Fruit fly (Drosophila melanogaster): ENCODE results near the gene CG6178.
A peak's percentile ranks its signal among the peaks of the same experiment; 100 is the strongest.

The CG6178 gene

DNA sequence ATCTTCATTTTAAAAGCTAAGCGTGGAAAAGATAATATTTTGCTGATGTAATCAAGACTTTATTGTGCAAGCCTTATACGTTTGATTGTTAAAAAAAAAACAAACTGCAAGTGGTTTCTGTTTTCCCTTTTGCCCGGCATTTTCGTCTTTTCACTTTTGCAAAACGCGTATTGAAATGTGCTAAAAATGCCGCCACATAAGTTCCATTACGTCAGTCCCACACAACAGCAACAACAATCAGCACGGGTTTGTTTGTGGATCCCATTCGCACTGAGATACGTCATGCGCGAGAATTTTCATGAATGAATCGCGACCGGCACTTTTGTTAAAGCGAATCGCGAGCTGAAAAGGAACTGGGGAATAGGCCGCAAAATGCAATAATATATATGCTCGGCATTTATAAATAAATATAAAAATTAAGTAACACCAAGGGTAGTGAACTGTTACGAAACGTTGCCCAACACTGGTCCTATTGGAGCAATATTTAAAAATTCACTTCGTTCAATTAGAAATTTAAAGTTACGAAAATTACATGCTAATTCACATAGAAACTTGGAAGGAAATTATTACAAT lies 46.0 kb upstream of the CG6178 start:
- peak; percentile 74 for TF ChIP-seq Jra (GFP tag; optimal IDR thresholded peaks at IDR 0.05)
- TF ChIP-seq dmrt93B (GFP tag; optimal IDR thresholded peaks at IDR 0.05), result no peak
- TF ChIP-seq Hnf4 (GFP tag; optimal IDR thresholded peaks at IDR 0.05), result peak; percentile 72
- no peak for TF ChIP-seq CrebA (GFP tag; optimal IDR thresholded peaks at IDR 0.05; ENCODE audit: borderline replicate concordance)
- TF ChIP-seq usp (GFP tag; optimal IDR thresholded peaks at IDR 0.05), result no peak
- no peak for TF ChIP-seq Myc (optimal IDR thresholded peaks at IDR 0.05)
- no peak for TF ChIP-seq pan (optimal IDR thresholded peaks at IDR 0.05)
- peak; percentile 39 for TF ChIP-seq Hr83 (GFP tag; optimal IDR thresholded peaks at IDR 0.05; ENCODE audit: poor library complexity, severe bottlenecking)
- no peak for TF ChIP-seq Vsx2 (GFP tag; optimal IDR thresholded peaks at IDR 0.05; ENCODE audit: partially characterized antibody)
- TF ChIP-seq dl (GFP tag; optimal IDR thresholded peaks at IDR 0.05; ENCODE audit: insufficient read depth in 1 of 2, partially characterized antibody in 2 of 2), result no peak
- peak; percentile 37 for TF ChIP-seq Sp1 (GFP tag; optimal IDR thresholded peaks at IDR 0.05)
- peak; percentile 43 for TF ChIP-seq sv (GFP tag; optimal IDR thresholded peaks at IDR 0.05)
- TF ChIP-seq N (GFP tag; optimal IDR thresholded peaks at IDR 0.05), result no peak
- peak; percentile 71 for TF ChIP-seq OdsH (GFP tag; optimal IDR thresholded peaks at IDR 0.05)
- TF ChIP-seq Dfd (GFP tag; optimal IDR thresholded peaks at IDR 0.05), result no peak
- peak; percentile 47 for TF ChIP-seq woc (GFP tag; optimal IDR thresholded peaks at IDR 0.05)
- peak; percentile 73 for TF ChIP-seq fru (GFP tag; optimal IDR thresholded peaks at IDR 0.05)
- TF ChIP-seq CG32264 (GFP tag; optimal IDR thresholded peaks at IDR 0.05), result peak; percentile 24
- no peak for TF ChIP-seq Hr78 (GFP tag; optimal IDR thresholded peaks at IDR 0.05)
- no peak for TF ChIP-seq lola (GFP tag; optimal IDR thresholded peaks at IDR 0.05)
- TF ChIP-seq psq (GFP tag; optimal IDR thresholded peaks at IDR 0.05), result no peak
- no peak for TF ChIP-seq Rel (GFP tag; optimal IDR thresholded peaks at IDR 0.05)
- TF ChIP-seq Rel (tag; optimal IDR thresholded peaks at IDR 0.05), result peak; percentile 33
- TF ChIP-seq brk (GFP tag; optimal IDR thresholded peaks at IDR 0.05), result peak; percentile 86
- TF ChIP-seq tai (GFP tag; optimal IDR thresholded peaks at IDR 0.05), result no peak
- TF ChIP-seq rgr (GFP tag; optimal IDR thresholded peaks at IDR 0.05), result peak; percentile 75
- no peak for TF ChIP-seq GATAd (GFP tag; optimal IDR thresholded peaks at IDR 0.05)
- peak; percentile 84 for TF ChIP-seq h (GFP tag; optimal IDR thresholded peaks at IDR 0.05)
- peak; percentile 49 for TF ChIP-seq sage (GFP tag; optimal IDR thresholded peaks at IDR 0.05)
- no peak for TF ChIP-seq Mio (GFP tag; optimal IDR thresholded peaks at IDR 0.05)
- TF ChIP-seq foxo (GFP tag; optimal IDR thresholded peaks at IDR 0.05), result peak; percentile 7 to 77
- TF ChIP-seq HLH106 (tag; optimal IDR thresholded peaks at IDR 0.05), result peak; percentile 44
- no peak for TF ChIP-seq Abd-B (GFP tag; optimal IDR thresholded peaks at IDR 0.05)
- no peak for TF ChIP-seq Dif (GFP tag; optimal IDR thresholded peaks at IDR 0.05; ENCODE audit: partially characterized antibody)
- peak; percentile 9 for TF ChIP-seq dsf (GFP tag; optimal IDR thresholded peaks at IDR 0.05; ENCODE audit: borderline replicate concordance)
- TF ChIP-seq br (GFP tag; optimal IDR thresholded peaks at IDR 0.05), result peak; percentile 78
- no peak for TF ChIP-seq jim (GFP tag; optimal IDR thresholded peaks at IDR 0.05)
- no peak for TF ChIP-seq CG9705 (GFP tag; optimal IDR thresholded peaks at IDR 0.05)
- TF ChIP-seq ey (GFP tag; optimal IDR thresholded peaks at IDR 0.05), result peak; percentile 59

DNA sequence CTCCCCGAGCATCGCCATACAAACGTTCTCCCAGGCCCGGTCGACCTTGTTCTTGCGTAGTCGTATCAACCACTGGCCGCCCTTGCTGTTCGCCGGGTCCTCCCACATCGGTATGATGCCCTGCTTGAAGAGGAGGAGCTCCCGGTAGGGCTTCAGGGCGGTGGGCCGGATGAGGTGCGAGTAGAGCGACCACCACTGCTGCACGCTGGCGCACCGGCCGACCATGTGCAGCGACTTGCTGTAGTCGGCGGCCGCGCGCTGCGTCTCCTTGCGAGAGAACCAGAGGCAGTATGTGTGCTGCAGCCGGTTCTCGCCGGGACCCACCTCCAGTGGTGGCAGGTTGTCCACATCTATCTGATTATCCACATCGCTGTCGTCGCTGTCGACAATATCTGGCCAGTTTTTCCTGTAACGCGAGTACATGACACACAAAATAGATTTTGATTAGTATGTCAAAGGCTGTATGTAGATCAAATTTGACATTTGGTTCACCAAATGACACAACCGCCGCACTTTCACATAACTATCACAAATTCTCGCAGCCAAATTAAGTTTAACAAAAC lies 45.2 kb upstream of the CG6178 start, which contains the start of gene CG10694:
TSS of gene CG10694 (plus strand) at position 513 of the 563 bp plus-strand sequence.
- TF ChIP-seq fru (GFP tag; optimal IDR thresholded peaks at IDR 0.05) (no peak), CG9705 (GFP tag; optimal IDR thresholded peaks at IDR 0.05) (no peak), rgr (GFP tag; optimal IDR thresholded peaks at IDR 0.05) (no peak), Jra (GFP tag; optimal IDR thresholded peaks at IDR 0.05) (no peak), Mio (GFP tag; optimal IDR thresholded peaks at IDR 0.05) (no peak), HLH106 (tag; optimal IDR thresholded peaks at IDR 0.05) (no peak)
